Worm (Caenorhabditis elegans): ENCODE measurements around the gene idpb-2.

The idpb-2 gene

ce11 chrII:5048185-5048795, 21.1 kb downstream of the idpb-2 start:
- TF ChIP-seq unc-62 (GFP tag; optimal IDR thresholded peaks at IDR 0.05), result no peak

- TF ChIP-seq unc-62 (GFP tag; optimal IDR thresholded peaks at IDR 0.05), result no peak
These were observed 22.1 kb downstream of the idpb-2 start for ce11 chrII:5047279-5047678.

DNA sequence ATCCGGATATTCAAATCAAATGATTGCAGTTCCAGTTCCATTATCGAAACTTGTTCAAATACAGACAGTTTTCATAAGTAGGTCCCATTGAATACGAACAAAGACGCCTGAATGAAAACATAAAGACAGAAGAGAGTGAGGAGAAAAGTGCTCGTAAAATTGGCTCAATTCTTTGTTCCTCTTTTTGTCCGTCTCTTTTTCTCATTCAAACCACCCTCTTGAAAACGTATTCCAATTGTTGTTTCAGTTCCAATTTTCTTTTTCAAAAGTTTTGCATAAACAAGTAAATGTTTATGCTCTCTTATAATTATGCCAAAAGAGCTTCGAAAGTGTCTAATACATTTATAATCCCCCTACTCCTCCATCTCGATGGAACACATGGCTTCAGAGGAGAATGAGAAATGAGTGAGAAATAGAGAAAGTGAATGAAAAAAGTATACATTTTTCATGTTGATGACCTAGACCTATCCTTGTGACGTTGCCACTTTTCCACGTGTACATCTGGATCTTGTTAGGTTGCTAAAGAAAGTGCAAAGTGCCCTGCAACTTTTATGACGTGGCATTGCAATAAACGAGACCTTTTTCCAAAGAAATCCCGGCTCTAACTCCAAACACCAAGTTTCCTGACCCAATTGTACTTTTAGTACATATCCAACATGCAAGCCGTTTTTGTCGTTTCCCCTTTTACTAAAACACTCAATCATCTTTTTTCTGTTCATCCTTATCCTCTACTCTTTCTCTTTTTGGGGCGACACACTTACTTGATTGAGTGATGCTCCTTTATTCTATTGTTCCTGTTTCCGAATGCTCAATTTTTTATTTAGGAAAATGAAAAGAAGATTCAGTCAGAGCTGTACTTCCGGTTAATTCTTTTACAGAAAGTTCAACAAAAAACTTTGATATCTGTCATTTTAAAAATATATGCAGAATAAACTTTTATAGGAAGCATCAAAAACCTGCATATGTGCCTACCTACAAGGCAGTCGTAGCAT, 22.9 kb downstream of the idpb-2 start:
- no peak for TF ChIP-seq unc-62 (GFP tag; optimal IDR thresholded peaks at IDR 0.05)

ce11 chrII:5042381-5042930, 27.0 kb downstream of the idpb-2 start:
- TF ChIP-seq unc-62 (GFP tag; optimal IDR thresholded peaks at IDR 0.05), result no peak

DNA sequence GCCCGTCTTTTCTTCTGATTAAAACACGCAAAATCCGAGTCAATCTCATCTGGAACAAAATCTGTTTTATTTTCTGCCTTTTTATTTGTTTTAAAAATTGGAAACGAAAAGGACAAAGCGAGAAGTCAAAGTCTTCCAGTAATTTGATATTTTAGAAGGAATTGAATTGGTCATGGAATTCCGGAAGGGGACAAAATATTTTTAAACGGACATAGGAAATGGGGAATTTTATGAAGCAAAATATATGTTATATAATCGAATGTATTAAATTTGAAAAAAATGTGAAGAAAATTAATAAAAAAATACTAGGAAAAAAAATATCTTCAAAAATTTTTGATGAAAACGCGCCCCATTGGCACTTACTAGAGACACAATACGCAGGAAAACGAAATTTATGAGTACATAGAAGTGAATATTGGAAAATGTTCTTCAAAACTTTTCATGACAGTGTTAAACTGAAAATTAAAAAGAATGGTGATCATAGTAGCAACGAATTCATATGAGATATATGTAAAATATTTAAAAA, 28.7 kb downstream of the idpb-2 start, which contains the start of gene F33G12.7:
F33G12.7 (minus strand) TSS at position 51 of the 526 bp plus-strand sequence.
- TF ChIP-seq unc-62 (GFP tag; optimal IDR thresholded peaks at IDR 0.05), result no peak

- no peak for TF ChIP-seq unc-62 (GFP tag; optimal IDR thresholded peaks at IDR 0.05)
These were observed 29.5 kb downstream of the idpb-2 start, which contains the start of gene golg-2 for ce11 chrII:5039912-5040311. Gene golg-2 (minus strand): TSS chrII:5040091.

DNA sequence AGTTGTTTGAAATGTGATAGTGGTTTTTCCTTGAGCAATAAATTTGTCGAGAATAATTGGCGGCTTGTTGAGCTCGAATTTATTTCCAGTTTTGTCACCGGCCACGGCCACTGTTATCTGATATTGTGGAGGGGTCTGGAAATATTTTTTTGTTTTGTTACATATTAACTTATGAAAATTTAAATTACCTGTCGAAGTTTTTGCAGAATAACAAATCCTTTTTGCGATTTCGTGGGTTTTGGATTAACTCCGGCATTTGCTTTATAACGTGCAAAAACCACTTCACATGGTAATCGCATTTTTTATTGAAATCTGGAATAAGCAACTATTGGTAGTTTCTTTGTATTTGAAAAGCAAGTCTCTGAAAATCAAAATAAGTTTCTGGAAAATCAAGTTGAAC, 33.3 kb downstream of the idpb-2 start, which contains the start of gene lrr-1:
lrr-1 (minus strand) TSS at position 312 of the 400 bp plus-strand sequence.
- TF ChIP-seq unc-62 (GFP tag; optimal IDR thresholded peaks at IDR 0.05), result no peak

ce11 chrII:5033935-5034334, 35.5 kb downstream of the idpb-2 start, which contains the start of gene F33G12.3:
Gene F33G12.3 (minus strand): TSS chrII:5034035.
- no peak for TF ChIP-seq unc-62 (GFP tag; optimal IDR thresholded peaks at IDR 0.05)

ce11 chrII:5032669-5033068, 36.8 kb downstream of the idpb-2 start:
- TF ChIP-seq unc-62 (GFP tag; optimal IDR thresholded peaks at IDR 0.05), result no peak

ce11 chrII:5031612-5032011, 37.8 kb downstream of the idpb-2 start, which contains the start of gene wdr-83:
Gene wdr-83 (minus strand): TSS chrII:5031712.
- no peak for TF ChIP-seq unc-62 (GFP tag; optimal IDR thresholded peaks at IDR 0.05)

ce11 chrII:5027952-5028351, 41.5 kb downstream of the idpb-2 start:
- TF ChIP-seq unc-62 (GFP tag; optimal IDR thresholded peaks at IDR 0.05), result no peak

- no peak for TF ChIP-seq unc-62 (GFP tag; optimal IDR thresholded peaks at IDR 0.05)
These were observed 47.0 kb downstream of the idpb-2 start, which contains the start of the genes nsy-1 and F59A6.13 for ce11 chrII:5022381-5022855. Gene nsy-1 (plus strand): TSS chrII:5022757. Gene F59A6.13 (plus strand): TSS chrII:5022805.

DNA sequence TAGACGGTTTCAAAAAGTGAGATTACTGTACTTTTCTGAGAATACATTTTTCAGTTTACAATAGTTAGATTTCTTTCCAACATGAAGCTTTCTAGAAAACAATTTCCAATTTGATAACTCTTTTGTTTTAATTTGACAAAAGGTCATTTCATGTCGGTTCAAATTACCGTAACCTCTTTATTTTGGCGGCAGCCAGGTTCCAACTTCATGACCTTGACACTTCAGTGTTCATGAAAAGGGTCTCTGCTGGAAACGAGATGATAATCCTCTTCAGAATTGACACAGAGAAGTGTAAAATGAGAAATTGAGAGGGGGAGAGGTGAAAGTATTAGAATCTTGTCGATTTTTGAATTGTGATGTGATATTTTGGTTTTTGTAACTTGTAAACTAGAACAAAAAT, 47.9 kb downstream of the idpb-2 start:
- no peak for TF ChIP-seq unc-62 (GFP tag; optimal IDR thresholded peaks at IDR 0.05)

DNA sequence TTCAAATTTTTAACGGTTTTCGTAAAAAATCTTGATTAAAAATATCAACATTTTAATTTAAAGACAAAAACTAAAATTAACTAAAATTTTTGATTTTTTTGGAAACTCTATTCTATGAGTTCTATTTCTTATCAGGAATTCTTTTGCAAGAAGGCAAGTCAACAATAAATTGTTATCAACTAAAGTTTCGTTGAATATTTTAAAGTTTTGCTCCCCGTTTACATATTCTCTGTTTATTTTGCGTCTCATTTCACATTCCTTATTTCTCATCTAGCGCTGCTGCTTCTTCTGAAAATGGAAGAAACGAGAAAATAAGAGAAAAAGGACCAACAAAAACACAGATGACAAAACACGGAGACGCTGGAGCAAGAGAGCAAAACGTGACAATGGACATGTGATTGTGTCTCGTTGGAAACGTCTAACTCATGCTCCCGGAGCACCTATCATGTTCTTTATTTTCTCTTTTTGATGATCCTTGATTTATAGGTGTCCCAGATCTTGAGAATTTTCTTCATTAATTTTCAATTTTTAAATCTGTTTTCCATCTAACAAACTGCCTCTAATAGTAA, 48.8 kb downstream of the idpb-2 start:
- no peak for TF ChIP-seq unc-62 (GFP tag; optimal IDR thresholded peaks at IDR 0.05)

- TF ChIP-seq unc-62 (GFP tag; optimal IDR thresholded peaks at IDR 0.05), result no peak
These were observed 49.9 kb downstream of the idpb-2 start for ce11 chrII:5019389-5020108.
